Fruit fly (Drosophila melanogaster): ENCODE measurements around the gene CG11964.

CG11964 gene

DNA sequence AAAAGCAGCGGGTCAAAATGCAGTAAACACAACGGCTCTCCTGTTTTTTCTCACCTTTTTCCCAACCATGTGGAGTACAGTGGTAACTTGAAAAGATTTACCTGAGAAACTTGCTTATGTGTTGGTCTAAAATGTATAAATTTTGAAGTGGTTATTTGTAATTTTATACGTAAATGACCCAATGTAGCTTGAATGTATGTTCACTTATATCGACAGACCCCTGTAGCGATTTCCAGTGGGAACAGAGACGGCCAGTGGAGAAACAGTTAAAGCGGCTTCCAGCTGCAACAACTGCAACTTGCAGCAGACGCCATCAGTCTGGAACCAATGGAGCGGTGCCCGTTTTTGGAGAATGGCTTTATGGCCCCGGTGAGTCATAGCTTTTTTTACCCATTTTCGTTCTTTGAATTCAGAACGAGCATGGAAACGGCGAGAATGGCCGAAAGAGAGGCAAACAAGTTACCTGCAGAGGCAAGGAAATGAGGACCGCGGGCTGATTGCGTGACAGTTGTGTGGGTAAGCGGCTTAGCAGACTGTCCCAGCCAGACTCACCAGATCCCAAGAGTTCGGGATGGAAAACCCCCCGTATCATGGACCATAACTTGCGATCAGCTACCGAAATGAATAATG, 18.8 kb downstream of the CG11964 start (continued):
- TF ChIP-seq Stat92E (GFP tag; optimal IDR thresholded peaks at IDR 0.05) (peak in 1 of 3 experiments; percentile 40), D19A (tag; optimal IDR thresholded peaks at IDR 0.05) (peak; percentile 50), lmd (GFP tag; IDR thresholded peaks at IDR 0.05) (peak; percentile 74), CG9932 (GFP tag; IDR thresholded peaks at IDR 0.05) (no peak), dan (GFP tag; IDR thresholded peaks at IDR 0.05) (no peak), gt (GFP tag; IDR thresholded peaks at IDR 0.05) (peak; percentile 68), ato (GFP tag; IDR thresholded peaks at IDR 0.05; ENCODE audit: partially characterized antibody) (no peak), HmgZ (tag; optimal IDR thresholded peaks at IDR 0.05) (no peak), CG14014 (GFP tag; IDR thresholded peaks at IDR 0.05) (no peak), lov (optimal IDR thresholded peaks at IDR 0.05) (no peak), lov (GFP tag; IDR thresholded peaks at IDR 0.05) (peak; percentile 85; the same call in 2 of the 3 replicates), CG34224 (GFP tag; IDR thresholded peaks at IDR 0.05; ENCODE audit: partially characterized antibody) (no peak), CG10979 (tag; optimal IDR thresholded peaks at IDR 0.05) (peak; percentile 94), seq (GFP tag; IDR thresholded peaks at IDR 0.05) (no peak), CG1647 (GFP tag; optimal IDR thresholded peaks at IDR 0.05) (peak; percentile 37), Kr (GFP tag; optimal IDR thresholded peaks at IDR 0.05) (no peak), CG1529 (GFP tag; optimal IDR thresholded peaks at IDR 0.05) (peak; percentile 51), ara (GFP tag; IDR thresholded peaks at IDR 0.05) (peak; percentile 88), CG3281 (GFP tag; optimal IDR thresholded peaks at IDR 0.05) (no peak), chinmo (GFP tag; IDR thresholded peaks at IDR 0.05; ENCODE audit: partially characterized antibody) (no peak), her (GFP tag; optimal IDR thresholded peaks at IDR 0.05) (peak; percentile 1), Pdp1 (GFP tag; optimal IDR thresholded peaks at IDR 0.05) (peak; percentile 25 to 42), Sin3A (optimal IDR thresholded peaks at IDR 0.05) (no peak), B-H2 (GFP tag; optimal IDR thresholded peaks at IDR 0.05) (no peak), dysf (GFP tag; IDR thresholded peaks at IDR 0.05) (peak; percentile 66; the same call in 1 of the 3 replicates), grn (GFP tag; optimal IDR thresholded peaks at IDR 0.05) (no peak), CoRest (tag; optimal IDR thresholded peaks at IDR 0.05) (peak; percentile 48), Taf1 (GFP tag; IDR thresholded peaks at IDR 0.05) (no peak), Elba2 (GFP tag; optimal IDR thresholded peaks at IDR 0.05) (no peak), Lim3 (GFP tag; IDR thresholded peaks at IDR 0.05) (no peak), vnd (GFP tag; IDR thresholded peaks at IDR 0.05; ENCODE audit: partially characterized antibody) (no peak), crol (GFP tag; IDR thresholded peaks at IDR 0.05) (no peak), klu (GFP tag; IDR thresholded peaks at IDR 0.05) (no peak), CG16779 (GFP tag; IDR thresholded peaks at IDR 0.05) (no peak), CG34422 (GFP tag; IDR thresholded peaks at IDR 0.05) (0 out of 3 replicates have a peak, but pooled peaks have one; percentile 19), CG4360 (GFP tag; IDR thresholded peaks at IDR 0.05) (peak; percentile 53), CG10565 (GFP tag; optimal IDR thresholded peaks at IDR 0.05) (no peak), Spps (tag; optimal IDR thresholded peaks at IDR 0.05) (peak; percentile 94), CG9215 (GFP tag; IDR thresholded peaks at IDR 0.05) (no peak), ind (GFP tag; optimal IDR thresholded peaks at IDR 0.05) (peak; percentile 69), NFAT (GFP tag; IDR thresholded peaks at IDR 0.05) (no peak), kay (GFP tag; optimal IDR thresholded peaks at IDR 0.05) (no peak), BEAF-32 (GFP tag; optimal IDR thresholded peaks at IDR 0.05) (no peak), cg (GFP tag; optimal IDR thresholded peaks at IDR 0.05) (peak; percentile 14), tin (GFP tag; optimal IDR thresholded peaks at IDR 0.05) (peak; percentile 78), ewg (GFP tag; optimal IDR thresholded peaks at IDR 0.05) (peak; percentile 28), CG30403 (GFP tag; optimal IDR thresholded peaks at IDR 0.05) (peak; percentile 50), CG10321 (GFP tag; IDR thresholded peaks at IDR 0.05) (no peak), ssp (GFP tag; IDR thresholded peaks at IDR 0.05) (peak; percentile 64), CG5245 (GFP tag; optimal IDR thresholded peaks at IDR 0.05) (peak; percentile 59), Tbp (GFP tag; optimal IDR thresholded peaks at IDR 0.05) (no peak)

Data from whole organism, embryonic.